Fruit fly (Drosophila melanogaster) whole organism, larva: ENCODE results near the gene CG8301.

Source experiments
- noc ChIP-seq: fragments of 200-800 bp; sonication (Bioruptor generic); optimal IDR thresholded peaks from 3 replicates; lab custom pipeline; 2019; ENCODE audit warnings: missing biosample characterization, mild to moderate bottlenecking, missing genetic modification characterization, moderate library complexity

The CG8301 gene

dm6 chr3R:9559413-9560014 is 21.6 kb upstream of the CG8301 start, which contains the start of the genes AP-1mu and MBD-like:
TSS of gene AP-1mu (minus strand) at chr3R:9559525.
TSS of gene MBD-like (plus strand) at chr3R:9559760.
- peak; percentile 61 for TF ChIP-seq noc (tag; lab: Kevin White, UChicago)

dm6 chr3R:9561121-9561520 is 20.0 kb upstream of the CG8301 start:
- no peak for TF ChIP-seq noc (tag; lab: Kevin White, UChicago)

dm6 chr3R:9563240-9563992 is 17.7 kb upstream of the CG8301 start, which contains the start of the genes CG9393 and Vps45:
TSS of gene CG9393 (minus strand) at chr3R:9563673.
TSS of gene Vps45 (plus strand) at chr3R:9563924.
- no peak for TF ChIP-seq noc (tag; lab: Kevin White, UChicago)

dm6 chr3R:9565895-9566294 is 15.2 kb upstream of the CG8301 start, which contains the start of gene CG16789:
TSS of gene CG16789 (plus strand) at chr3R:9566195.
- no peak for TF ChIP-seq noc (tag; lab: Kevin White, UChicago)

dm6 chr3R:9570114-9570513 is 11.0 kb upstream of the CG8301 start, which contains the start of gene CG16790:
TSS of gene CG16790 (minus strand) at chr3R:9570214.
- TF ChIP-seq noc (tag; lab: Kevin White, UChicago), result no peak

dm6 chr3R:9570657-9571056 is 10.4 kb upstream of the CG8301 start:
- TF ChIP-seq noc (tag; lab: Kevin White, UChicago), result no peak

dm6 chr3R:9571523-9571922 is 9.6 kb upstream of the CG8301 start, which contains the start of gene CG9396:
TSS of gene CG9396 (minus strand) at chr3R:9571623.
- TF ChIP-seq noc (tag; lab: Kevin White, UChicago), result no peak

- TF ChIP-seq noc (tag; lab: Kevin White, UChicago), result peak; percentile 43
Measured at dm6 chr3R:9572929-9573811, 7.9 kb upstream of the CG8301 start.

- TF ChIP-seq noc (tag; lab: Kevin White, UChicago), result peak; percentile 77
Measured at dm6 chr3R:9573812-9574587, 7.1 kb upstream of the CG8301 start, which contains the start of gene CG9399. TSS of gene CG9399 (minus strand) at chr3R:9574211.

dm6 chr3R:9577382-9578137 is 3.5 kb upstream of the CG8301 start, which contains the start of the genes Kap-alpha3 and Son:
TSS of gene Kap-alpha3 (minus strand) at chr3R:9577733.
TSS of gene Son (plus strand) at chr3R:9578042.
- TF ChIP-seq noc (tag; lab: Kevin White, UChicago), result peak; percentile 89

- TF ChIP-seq noc (tag; lab: Kevin White, UChicago), result no peak
Measured at dm6 chr3R:9581973-9582372, 867 bp downstream of the CG8301 start.

- no peak for TF ChIP-seq noc (tag; lab: Kevin White, UChicago)
Measured at dm6 chr3R:9583122-9583521, 2.0 kb downstream of the CG8301 start, which contains the start of gene CG33654. TSS of gene CG33654 (minus strand) at chr3R:9583222.

- TF ChIP-seq noc (tag; lab: Kevin White, UChicago), result peak; percentile 3
Measured at dm6 chr3R:9586663-9587248, 5.7 kb downstream of the CG8301 start, which contains the start of gene P58IPK. TSS of gene P58IPK (plus strand) at chr3R:9586942.
